Fruit fly (Drosophila melanogaster) whole organism, larva: ENCODE data around the gene CG32032.

ENCODE experiments used
- noc ChIP-seq: fragments of 200-800 bp; sonication (Bioruptor generic); optimal IDR thresholded peaks from 3 replicates; lab custom pipeline; 2019; ENCODE audit warnings: missing biosample characterization, mild to moderate bottlenecking, missing genetic modification characterization, moderate library complexity

The CG32032 gene

DNA sequence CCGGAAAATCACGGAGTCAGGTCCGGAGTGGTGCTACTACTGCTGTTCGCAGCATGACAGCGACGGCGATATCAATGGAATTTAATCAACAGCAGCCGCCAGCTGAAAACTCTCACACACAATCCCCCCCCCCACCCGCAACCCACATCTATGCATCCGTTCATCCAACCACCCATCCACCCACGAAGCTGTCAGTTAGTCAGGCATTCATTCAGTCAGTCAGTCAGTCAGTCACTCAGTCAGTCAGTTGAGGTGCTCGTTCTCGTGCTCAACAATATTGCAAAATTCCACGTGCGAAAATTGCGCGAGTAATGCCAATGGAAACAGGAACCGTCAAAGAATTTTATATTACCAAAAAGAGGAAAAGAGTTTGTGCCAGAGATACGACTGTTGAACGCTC, 22.8 kb downstream of the CG32032 start:
- no peak for TF ChIP-seq noc (tag; lab: Kevin White, UChicago)

DNA sequence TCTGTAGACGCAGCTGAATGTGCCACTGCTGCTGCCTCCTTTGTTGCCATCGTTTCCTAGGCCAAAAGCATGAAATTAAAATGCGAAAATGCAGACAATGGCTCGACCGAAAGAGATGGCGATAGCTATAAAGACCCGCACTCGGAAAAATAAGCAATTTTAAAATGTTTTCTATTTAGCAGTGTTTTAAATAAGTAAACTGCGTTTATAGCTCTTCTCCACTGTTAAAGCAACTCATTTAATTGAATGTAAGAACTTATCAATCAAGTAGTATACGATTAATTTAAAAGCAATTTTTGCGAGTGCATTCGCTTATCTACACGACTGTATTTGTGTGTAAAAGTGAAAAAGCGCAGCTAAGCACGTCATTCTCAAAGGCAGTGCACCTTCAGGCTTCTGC, 26.7 kb downstream of the CG32032 start:
- TF ChIP-seq noc (tag; lab: Kevin White, UChicago) = no peak

DNA sequence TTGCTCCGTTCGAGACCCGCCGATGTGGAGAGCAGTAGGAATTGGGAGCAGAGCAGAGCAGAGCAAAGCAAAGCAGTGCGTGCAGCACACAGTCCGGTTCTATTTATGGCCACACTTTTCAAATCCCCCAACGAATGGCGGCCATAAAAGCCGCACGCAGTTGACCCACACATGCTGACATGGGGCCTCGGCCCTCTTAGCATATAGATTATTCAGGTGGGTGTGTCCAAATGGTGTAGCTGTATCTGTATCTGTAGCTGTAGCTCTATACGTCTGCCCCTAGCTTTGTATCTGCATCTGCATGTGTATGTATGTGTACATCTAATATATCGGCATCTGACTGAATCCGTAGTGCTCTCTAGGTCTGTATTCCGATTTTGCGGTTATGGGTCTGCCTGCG, 28.4 kb downstream of the CG32032 start:
- no peak for TF ChIP-seq noc (tag; lab: Kevin White, UChicago)

DNA sequence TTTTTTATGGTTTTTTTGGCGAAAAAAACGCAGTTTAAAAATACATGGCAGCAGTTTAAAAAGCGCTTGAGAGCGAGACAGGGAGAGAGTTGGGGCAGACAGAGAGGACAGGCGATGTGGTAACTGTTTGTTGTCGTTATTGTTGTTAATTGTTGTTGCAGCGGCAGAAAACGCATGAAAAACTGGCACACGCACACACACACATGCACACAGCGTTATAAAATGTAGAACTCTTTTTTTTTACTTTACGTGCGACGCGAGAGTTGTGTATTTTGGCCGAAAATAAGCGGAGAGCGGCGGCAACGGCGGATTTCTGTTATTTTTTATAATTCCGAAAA, 32.0 kb downstream of the CG32032 start:
- no peak for TF ChIP-seq noc (tag; lab: Kevin White, UChicago)

DNA sequence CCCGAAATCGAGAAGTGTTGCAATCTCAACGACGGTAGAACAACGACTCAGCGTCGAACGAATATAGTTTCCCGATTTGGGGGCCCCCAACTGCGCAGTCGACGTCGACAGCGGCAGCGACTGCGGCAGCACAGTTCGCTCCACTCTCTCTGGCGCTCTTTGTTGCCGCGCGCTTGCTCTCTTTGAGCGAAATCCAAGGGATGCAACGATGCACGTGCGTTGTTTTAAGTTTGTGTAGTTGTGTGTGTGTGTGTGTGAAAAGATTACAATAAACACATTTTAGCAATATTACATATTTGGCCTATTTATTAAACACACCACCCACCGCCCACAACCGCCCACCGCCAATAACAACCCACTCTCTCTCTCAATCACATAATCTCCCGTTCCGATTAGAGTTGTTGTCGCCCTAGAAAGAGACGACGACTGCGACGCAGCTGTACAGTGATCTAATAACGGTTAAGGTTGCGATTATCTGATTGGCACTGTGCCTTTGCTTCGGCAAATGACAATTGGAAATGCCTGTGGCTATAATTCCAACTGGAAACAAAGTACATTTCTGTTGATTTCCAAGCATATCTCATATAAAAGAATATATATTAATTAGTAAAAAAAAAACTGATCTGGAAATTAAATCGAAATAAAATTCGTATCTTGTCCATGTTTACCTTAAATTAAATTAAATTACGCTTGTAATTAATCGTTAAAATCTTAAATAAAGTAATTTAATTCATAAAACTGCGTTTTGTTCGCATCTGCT, 32.6 kb downstream of the CG32032 start:
- no peak for TF ChIP-seq noc (tag; lab: Kevin White, UChicago)

DNA sequence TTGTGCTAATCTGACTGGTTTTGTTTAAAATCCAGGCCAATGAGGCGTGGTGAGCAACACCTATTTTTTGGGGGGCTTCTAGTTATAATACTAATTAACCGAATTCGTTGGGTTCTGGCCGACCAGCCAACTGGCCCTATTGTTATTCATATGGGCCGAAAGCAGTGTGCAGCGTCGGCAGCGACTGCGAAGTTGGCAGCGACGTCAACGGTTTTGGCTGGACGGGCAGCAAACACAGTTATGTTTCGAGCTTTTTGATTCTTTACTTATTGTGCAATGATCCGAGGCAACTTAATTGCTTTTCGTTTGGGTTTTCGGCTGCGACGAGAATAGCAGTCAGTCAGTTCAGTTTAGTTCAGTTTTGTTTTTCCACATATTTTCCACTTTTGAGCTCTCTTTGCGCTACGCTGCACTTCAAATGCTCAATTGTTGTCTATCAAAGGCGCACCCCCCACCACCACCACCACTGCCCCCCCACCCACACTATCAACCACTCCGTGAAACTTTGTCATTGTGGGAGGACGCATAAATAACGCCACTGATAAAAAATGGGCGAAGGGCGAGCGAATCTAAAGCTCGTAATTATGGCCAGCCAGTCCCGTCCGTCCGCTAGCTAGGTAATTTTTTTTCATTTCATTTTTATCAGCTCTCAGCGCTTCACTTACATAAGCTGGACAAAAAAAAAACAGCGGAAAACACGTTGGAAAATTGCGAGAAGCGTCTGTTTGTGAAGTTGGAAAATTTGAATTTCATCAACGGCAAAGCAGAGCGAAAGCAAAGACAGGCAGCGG, 33.4 kb downstream of the CG32032 start:
- no peak for TF ChIP-seq noc (tag; lab: Kevin White, UChicago)

DNA sequence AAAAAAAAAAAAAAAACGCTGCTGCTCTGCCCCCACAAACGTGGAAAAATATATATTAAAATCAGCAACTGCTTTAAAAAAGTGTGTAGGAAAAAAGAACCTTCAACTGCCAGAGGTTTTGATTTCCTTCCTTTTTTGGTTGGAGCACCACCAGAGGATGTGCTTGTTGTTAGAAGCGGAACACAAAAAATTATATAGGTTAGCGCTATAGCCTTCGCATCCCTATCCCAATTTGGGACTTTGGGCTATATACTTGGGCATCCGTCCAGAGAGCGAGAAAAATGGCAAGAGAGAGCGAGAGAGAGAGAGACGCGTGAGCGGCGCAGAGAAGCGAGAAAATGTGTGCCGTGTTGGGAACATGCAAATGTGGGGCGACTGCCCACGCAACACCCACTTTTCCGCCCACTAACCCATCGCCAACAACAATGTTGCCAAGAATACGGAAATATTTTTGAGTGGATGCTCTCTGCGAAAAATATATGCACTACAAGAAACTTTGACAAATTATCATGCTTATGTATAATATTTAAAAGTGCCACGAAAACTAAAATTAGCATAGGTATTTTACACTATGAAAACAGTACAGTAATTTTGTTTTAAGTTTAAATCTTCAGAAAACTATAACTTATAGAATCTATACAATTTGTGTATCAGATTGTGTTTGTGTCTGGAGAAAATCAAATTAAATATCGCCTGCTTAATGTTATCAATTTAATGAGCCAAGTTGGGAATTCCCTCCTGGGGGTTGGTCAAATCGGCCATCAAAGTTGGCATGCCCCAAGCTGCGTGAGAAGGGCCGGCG, 34.2 kb downstream of the CG32032 start:
- peak; percentile 10 for TF ChIP-seq noc (tag; lab: Kevin White, UChicago)

DNA sequence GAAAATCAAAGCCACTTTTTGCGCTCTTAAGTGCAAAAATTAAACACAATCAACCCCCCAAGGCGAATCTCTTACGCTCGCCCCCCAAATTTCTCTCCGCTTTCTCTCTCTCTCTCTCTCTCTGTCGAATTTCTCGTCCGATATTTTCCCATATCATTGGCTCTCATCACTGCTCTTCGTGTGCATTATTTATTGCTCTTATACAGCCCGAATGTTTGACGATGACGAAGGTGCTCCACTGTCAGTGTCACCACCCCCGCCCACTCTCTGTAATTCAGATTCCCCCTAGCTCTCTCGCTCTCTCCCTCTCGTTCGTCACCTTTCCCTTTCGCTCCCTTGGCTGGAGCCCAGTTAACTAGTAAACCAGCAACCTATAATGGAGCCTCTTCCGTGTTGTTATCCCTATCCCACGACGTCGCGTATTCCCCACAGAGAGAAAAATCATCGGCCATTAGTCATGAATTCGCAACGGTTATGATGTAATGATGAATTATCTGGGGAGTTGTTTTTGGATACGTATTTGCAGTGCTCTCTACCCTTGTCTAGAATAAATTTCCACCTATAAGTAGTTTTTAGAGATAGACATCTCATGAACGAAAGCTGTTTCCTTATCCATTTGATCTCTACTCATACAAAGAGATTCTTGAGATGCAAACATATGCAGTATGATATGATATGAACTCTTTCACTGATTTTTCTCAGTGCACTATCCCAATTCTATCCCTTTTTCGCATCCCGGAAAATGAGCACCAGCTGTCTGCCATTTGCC, 35.0 kb downstream of the CG32032 start:
- no peak for TF ChIP-seq noc (tag; lab: Kevin White, UChicago)

DNA sequence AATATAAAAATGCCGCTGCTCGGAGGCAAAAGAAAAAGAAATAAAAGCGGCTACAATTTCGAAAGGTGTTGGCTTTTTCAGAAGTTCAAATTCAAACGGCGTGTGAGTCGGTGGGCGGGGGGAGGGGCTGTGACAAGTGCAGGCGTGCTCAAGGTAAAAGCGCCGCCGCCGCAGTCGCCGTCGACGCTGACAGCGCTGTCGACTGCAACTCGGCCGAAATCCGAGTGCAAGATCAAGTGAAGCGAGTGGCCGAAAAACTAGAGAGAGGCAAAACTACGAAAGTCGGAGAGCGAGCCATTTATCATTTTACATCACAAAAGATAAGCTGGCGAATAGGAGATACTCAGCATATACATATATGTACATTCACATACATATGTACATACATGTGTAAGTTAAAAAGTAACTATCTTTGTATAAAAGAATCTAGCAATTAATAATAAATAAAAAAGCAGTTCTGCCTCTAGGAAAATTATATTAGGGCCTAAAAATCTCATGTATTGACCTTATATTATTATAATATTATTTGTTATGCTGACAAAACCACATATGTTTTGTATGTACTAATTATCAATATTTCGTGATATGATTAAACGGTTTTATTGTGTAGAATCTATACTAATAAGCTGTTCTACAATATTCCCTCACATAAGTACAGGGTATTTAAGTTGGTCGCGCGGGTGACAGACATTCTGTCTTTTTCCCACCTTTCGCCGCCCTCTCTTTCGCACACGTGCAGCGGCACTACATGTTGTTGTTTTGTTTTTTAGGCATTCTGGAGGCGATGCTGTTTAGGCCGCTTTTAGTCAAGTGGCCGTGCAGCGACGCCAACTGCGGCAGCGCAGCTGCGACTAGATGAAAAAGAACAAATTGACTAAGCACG, 36.1 kb downstream of the CG32032 start:
- TF ChIP-seq noc (tag; lab: Kevin White, UChicago) = no peak

DNA sequence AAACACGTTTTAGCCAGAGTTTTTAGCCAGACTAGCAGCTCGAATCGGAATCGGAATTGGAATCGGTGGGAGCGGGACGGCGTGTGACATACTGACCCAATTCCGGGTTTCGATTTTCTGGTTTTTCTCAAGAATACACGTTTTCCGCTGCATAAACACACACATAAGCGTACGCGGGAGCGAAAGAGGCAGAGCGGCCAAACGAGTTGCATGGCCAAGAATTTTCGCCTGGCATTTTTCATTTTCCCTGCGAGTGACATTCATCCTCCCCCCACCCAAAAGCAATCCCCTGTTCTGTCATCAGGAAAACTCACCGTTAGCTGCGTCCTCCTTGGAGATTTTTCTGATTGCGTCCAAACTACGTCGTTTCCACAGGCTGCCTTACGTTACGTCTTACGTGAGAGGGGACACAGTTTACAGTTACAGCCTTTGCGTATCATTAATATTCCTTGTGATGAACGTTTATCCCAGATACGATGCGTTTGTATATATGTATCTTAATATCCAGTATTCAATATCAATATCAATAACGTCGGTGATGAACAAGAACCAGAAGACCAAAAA, 36.8 kb downstream of the CG32032 start:
- no peak for TF ChIP-seq noc (tag; lab: Kevin White, UChicago)

DNA sequence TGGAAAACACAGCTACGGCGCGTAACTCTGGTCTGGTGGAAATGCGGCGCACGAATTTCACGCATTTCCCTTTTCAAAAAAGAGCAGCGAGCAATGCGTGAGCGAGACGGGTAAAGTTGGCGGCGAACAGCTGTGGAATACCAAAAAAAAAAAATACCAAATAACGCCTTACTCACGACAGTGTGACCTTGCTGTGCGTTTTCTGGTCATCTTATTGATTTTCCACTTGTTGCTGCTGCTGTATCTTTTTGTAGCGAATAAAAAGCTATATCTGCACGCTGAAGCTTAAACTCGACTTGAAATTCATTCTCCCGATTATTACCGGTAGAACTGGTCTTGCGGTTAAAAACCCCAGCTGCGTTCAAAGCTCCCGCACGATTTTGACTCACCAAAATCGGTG, 41.5 kb downstream of the CG32032 start, which contains the start of the genes bol and Dhpr:
TSS of gene bol (minus strand) at position 57 of the 400 bp plus-strand sequence.
TSS of gene Dhpr (plus strand) at position 212 of the 400 bp plus-strand sequence.
- no peak for TF ChIP-seq noc (tag; lab: Kevin White, UChicago)

DNA sequence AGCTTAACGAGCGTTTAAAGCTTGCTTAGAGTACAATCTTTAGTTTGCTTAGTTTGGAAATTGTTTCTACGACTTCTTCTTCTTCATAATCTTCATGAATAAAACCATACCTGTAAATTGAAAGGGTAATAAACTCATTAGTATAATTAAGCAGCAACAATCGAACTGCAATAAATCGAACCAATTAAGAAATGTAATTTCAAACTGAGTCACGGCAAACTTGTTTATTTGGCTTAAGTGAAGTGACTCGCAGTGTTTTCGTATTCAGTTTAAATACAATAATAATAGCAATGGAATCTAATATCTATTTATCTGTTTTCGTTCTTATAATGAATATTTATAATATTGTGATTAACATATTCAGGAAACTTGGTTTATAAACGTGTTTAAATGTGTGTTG, 42.9 kb downstream of the CG32032 start:
- no peak for TF ChIP-seq noc (tag; lab: Kevin White, UChicago)

DNA sequence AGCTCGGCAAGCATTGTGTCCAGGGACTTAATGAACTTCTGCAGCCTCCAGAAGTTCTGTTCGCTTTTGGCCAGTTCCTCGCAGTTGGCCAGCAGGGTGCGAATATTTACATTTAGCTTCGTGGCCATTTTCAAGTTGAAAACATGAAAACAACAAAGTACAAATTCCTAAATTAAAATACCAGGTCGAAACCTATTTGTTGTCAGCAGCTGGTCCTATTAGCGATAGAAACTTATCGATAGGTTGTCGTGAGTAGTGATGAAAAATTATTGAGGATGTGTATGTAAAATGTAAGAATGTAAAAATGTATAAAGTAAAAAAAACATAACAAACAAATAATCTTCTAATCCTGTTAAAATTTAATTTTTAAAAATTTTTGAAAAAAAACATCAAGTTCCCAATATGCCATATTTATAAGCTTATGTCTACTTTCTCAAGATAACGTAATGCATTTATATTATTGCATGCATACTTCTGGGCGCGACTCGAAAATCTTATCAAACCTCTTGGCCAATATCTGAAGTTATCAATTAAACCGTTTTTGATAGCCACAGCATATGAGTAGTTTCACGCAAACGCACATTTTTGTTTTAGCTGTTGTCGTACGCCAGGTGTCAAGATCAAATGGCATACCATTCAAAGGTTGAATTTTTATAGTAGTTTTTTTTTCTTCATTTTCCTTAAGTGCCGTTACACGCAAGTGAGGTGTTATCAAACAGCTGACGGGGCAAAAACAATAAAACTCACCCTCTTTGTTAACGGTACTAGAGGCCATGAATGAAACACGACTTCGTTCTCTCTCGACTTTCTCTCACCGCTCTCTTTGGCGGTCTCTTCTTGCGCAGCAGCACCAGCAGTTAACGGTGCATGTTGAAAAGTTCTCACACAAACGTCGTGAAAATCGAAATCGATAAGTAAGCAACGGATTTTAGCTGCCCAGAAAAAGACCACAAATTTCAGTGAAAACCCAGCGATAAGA, 44.4 kb downstream of the CG32032 start, which contains the start of the genes Use1 and nwk:
TSS of gene Use1 (minus strand) at position 206 of the 979 bp plus-strand sequence.
TSS of gene nwk (plus strand) at position 885 of the 979 bp plus-strand sequence.
- no peak for TF ChIP-seq noc (tag; lab: Kevin White, UChicago)
